Fruit fly (Drosophila melanogaster) whole organism, larva: ENCODE measurements around the gene ncd.
A peak's percentile ranks its signal among the peaks of the same experiment; 100 is the strongest.

Experiments
- noc ChIP-seq: fragments of 200-800 bp; sonication (Bioruptor generic); optimal IDR thresholded peaks from 3 replicates; lab custom pipeline; 2019; ENCODE audit warnings: missing biosample characterization, mild to moderate bottlenecking, missing genetic modification characterization, moderate library complexity

ncd gene

DNA sequence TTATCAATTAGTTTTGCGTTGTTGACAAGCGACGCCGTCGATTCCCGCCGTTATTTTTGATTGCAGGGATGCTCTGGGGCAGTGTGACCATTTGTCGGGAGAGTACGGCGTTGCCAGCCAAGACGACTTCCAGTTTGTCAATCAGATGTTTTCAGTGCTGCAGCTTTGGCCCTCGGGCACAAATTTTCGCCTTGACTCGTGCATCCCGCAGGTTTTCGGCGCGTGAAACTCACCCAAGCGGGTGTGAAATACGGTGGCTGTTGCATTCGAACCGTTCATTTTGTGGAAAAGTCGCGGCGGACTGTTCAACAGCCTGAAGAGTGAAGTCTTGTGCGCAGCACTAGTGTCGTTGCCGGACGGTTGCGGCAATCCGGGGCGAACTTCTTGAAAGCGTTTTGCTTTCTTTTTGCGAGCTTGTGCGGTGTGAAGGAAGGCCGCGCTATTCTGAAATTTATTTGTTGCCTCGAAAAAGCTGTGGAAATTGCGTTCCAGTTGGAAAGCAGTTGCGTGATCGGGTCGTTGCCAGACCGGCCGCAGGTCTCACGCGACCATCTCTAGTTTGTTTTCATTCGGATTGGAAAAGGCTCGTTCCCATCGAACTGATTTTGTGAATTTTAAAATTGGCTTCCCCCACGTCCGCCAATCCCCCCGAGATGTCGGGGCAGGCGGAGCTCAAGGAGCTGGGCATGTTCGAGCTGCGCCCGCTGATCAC lies at the start of gene ncd, which contains the start of gene ca:
TSS of gene ncd (minus strand) at position 446 of the 712 bp plus-strand sequence.
TSS of gene ca (plus strand) at position 130 of the 712 bp plus-strand sequence.
- no peak for TF ChIP-seq noc

- TF ChIP-seq noc = no peak
These were observed 40.2 kb upstream of the ncd start for dm6 chr3R:29847126-29847525.

dm6 chr3R:29841293-29841791 lies 34.4 kb upstream of the ncd start, which contains the start of gene Cad99C:
Gene Cad99C (plus strand): TSS chr3R:29841657.
- no peak for TF ChIP-seq noc

- TF ChIP-seq noc = no peak
These were observed 32.9 kb upstream of the ncd start for dm6 chr3R:29839707-29840311.

- TF ChIP-seq noc = no peak
These were observed 31.8 kb upstream of the ncd start for dm6 chr3R:29838751-29839150.

DNA sequence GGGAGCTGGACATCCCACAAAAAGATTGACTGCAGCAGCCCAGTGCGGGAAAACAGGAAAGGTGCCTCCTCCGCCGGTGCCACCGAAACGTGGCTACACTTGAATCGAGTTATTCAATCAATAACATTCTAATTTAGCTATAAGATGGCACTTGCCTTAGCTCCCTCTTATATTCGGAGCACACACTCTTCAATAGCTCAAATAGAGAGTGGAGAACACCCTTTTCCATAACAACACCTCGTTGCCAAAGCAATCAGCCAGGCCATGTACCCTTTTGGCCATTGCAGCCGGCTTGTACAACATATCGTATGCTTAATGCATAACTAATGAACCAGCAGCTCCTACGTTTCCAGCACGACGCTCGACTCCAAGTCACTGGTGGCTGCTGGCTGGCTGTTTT lies 30.8 kb upstream of the ncd start:
- no peak for TF ChIP-seq noc

- no peak for TF ChIP-seq noc
These were observed 29.3 kb upstream of the ncd start, which contains the start of gene CG42592 for dm6 chr3R:29836188-29836587. Gene CG42592 (minus strand): TSS chr3R:29836288.

- TF ChIP-seq noc = no peak
These were observed 28.8 kb upstream of the ncd start, which contains the start of gene Prtl99C for dm6 chr3R:29835710-29836049. Gene Prtl99C (plus strand): TSS chr3R:29835950.

DNA sequence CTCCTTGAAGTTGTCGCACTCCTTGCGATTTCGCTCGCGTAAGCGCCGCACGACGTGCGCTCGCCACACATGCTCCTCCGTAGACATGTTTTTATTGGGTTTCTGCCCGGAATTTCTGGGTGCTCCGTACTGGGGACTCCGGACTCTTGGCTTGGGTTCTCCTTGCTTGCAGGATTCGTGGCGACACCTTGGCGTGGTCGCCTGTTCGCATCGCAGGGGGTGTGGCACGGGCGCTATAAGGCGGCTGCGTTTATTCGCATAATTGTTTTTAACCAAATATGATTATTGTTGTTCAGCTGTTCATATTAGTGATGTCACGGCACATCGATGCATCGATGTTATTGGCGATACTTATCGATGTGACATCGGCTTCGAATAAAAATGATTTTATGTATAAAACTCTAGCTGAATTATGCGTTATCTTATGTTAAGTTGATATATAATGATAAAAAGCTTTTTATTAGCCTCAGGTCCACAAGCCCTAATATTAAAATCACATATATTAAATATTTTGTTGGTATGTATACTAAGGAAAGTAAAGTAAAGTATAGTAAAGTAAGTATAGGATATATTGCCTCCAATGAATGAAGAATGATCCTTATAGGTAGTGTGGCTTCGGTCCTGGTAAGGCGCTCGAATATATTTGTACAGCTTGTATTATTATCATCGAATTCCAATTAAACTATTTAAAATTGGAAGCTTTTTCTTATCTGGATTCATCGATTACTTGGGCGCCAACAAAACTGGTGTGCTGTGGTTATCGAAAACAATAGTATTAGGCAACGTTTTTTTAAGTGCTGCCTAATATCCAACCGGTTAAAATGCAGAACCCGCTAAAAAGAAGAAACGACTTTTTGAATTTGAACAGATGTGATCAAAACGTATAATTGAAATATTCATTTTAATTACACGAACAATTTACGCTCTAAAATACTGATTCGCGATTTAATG lies 28.1 kb upstream of the ncd start, which contains the start of gene Atg16:
TSS of gene Atg16 (minus strand) at position 343 of the 951 bp plus-strand sequence.
- no peak for TF ChIP-seq noc

DNA sequence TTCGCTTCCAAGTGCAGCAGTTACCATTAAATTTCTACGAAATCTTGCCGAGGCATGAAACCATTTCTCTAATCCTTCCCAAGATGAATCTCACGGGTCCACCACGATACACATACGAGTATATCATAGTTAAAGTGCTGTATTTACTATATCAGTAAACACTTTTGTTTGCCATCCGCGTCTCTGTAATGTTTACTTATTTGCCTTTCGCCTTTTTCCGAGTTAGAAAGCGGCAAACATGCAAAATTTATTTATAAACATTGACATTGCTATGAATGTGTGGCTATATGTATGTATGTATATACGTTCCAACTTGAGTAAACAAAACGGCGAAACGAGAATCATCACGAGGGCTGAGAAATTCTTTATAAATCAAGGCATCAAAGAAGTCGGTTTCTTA lies 24.0 kb upstream of the ncd start:
- TF ChIP-seq noc = peak; percentile 61

DNA sequence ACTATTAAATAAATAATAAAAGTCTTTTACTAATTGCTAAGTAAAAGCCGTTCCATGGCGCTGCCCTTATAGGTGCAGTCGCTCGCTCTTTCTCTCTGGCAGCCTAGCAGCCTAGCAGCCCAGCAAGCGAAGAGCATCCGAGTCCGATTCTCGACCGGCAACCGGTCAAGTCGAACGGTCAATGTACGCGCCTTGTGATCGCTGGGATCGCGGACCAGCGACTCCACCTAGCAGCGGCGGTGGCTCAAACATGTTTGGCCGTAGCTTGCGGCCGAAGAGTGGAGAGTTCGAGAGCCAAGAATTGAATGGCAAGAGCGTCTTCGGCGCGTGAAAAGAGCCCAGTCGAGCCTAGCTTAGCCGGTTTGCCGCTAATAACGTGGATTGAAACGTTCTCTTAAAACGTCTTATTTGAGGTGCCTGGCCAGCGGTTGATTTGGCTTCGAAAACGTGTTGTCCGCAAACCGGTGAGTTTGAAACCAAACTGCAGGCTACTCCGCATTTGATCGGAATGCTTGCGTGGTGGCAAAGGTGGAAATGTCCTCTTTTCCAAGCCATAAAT lies 22.4 kb upstream of the ncd start:
- no peak for TF ChIP-seq noc

- no peak for TF ChIP-seq noc
These were observed 11.7 kb upstream of the ncd start, which contains the start of gene neo for dm6 chr3R:29818434-29819268. Gene neo (plus strand): TSS chr3R:29819131.

DNA sequence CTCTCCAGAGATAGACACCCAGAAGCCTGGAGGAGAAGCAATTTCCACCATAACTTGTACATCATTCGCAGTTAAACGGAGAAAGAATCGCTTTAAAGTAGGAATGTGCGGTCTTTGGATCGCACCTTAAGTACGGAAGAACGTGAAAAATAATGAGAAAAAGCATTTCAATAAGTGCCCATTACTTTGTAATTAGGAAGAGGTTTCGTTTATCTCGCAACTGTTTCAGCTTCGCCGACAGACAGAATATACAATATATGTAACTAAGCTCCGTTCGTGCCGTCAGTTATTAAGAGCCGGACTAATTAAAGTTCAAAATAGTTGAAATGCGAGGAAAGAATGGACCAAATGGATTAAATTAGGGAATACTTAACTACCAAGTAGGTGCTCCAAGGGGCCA lies 10.7 kb upstream of the ncd start, which contains the start of gene CG7829:
TSS of gene CG7829 (minus strand) at position 101 of the 400 bp plus-strand sequence.
- no peak for TF ChIP-seq noc

DNA sequence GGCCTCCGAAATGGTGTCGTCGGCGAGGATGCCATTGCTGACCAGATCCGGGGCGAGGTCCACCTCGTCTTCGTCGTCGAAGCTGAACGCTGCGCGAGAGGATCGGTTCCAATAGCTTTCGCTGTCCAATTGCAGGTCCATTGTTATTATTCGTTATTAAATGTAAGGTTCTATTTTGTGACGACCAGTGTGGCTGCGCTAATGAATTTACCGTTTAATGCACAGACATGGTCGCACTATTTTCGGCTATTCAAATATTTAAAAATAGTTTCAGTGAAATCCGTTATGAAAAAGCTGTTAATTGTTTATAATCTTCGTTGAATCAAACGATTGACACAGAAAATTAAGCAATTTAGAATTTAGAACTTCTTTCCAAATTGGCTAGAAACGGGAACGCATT lies 9.3 kb upstream of the ncd start, which contains the start of gene Vps16B:
TSS of gene Vps16B (minus strand) at position 186 of the 400 bp plus-strand sequence.
- TF ChIP-seq noc = no peak

dm6 chr3R:29802753-29803313 lies 4.1 kb downstream of the ncd start, which contains the start of the genes Etfb and CG7789:
Gene Etfb (minus strand): TSS chr3R:29802945.
Gene CG7789 (plus strand): TSS chr3R:29803196.
- TF ChIP-seq noc = peak; percentile 58
